Worm (Caenorhabditis elegans) whole organism, late embryonic: Measurements from ENCODE around the gene soap-1.

Source experiments
- C08G9.2 ChIP-seq: sonication (generic microtip); optimal IDR thresholded peaks from 2 replicates; lab custom pipeline; 2016; ENCODE audit warnings: mild to moderate bottlenecking, missing genetic modification characterization, moderate library complexity, missing compliant biosample characterization
- C38D4.7 ChIP-seq: fragments of 200-800 bp; sonication (Bioruptor generic); optimal IDR thresholded peaks from 2 replicates; lab custom pipeline; 2018; ENCODE audit warnings: mild to moderate bottlenecking, missing genetic modification characterization, moderate library complexity, missing compliant biosample characterization
- F13H6.1 ChIP-seq: sonication (generic microtip); optimal IDR thresholded peaks from 2 replicates; lab custom pipeline; 2016; ENCODE audit warnings: missing genetic modification characterization, missing compliant biosample characterization
- K02D7.2 ChIP-seq: sonication (generic microtip); optimal IDR thresholded peaks from 2 replicates; lab custom pipeline; 2017; ENCODE audit warnings: mild to moderate bottlenecking, missing genetic modification characterization, missing compliant biosample characterization
- K09A11.1 ChIP-seq: sonication (generic microtip); optimal IDR thresholded peaks from 2 replicates; lab custom pipeline; 2017; ENCODE audit warnings: antibody characterized with exemption, mild to moderate bottlenecking, missing genetic modification characterization, missing compliant biosample characterization; ENCODE audit not compliant: insufficient read depth
- Y22D7AL.16 ChIP-seq: sonication (generic microtip); optimal IDR thresholded peaks from 2 replicates; lab custom pipeline; 2016; ENCODE audit warnings: missing genetic modification characterization, missing compliant biosample characterization
- ahr-1 ChIP-seq: sonication (generic microtip); optimal IDR thresholded peaks from 2 replicates; lab custom pipeline; 2016; ENCODE audit warnings: missing genetic modification characterization, missing compliant biosample characterization
- ama-1 ChIP-seq: fragments of 150-350 bp; optimal IDR thresholded peaks from 2 replicates; lab custom pipeline; 2014
- ceh-14 ChIP-seq: sonication (generic microtip); optimal IDR thresholded peaks from 2 replicates; lab custom pipeline; 2016; ENCODE audit warnings: missing genotype, missing genetic modification characterization, missing compliant biosample characterization
- ceh-18 ChIP-seq: sonication (generic microtip); optimal IDR thresholded peaks from 2 replicates; lab custom pipeline; 2016; ENCODE audit warnings: missing genetic modification characterization, missing compliant biosample characterization
- ceh-19 ChIP-seq: fragments of 200-800 bp; sonication (Bioruptor generic); optimal IDR thresholded peaks from 2 replicates; lab custom pipeline; 2018; ENCODE audit warnings: mild to moderate bottlenecking, missing genetic modification characterization, missing compliant biosample characterization
- ceh-24 ChIP-seq: sonication (generic microtip); optimal IDR thresholded peaks from 2 replicates; lab custom pipeline; 2016; ENCODE audit warnings: mild to moderate bottlenecking, missing genetic modification characterization, missing compliant biosample characterization
- ceh-30 ChIP-seq: fragments of 150-350 bp; optimal IDR thresholded peaks from 2 replicates; lab custom pipeline; 2014; ENCODE audit warnings: missing biosample characterization, missing genetic modification characterization
- ceh-48 ChIP-seq: sonication (generic microtip); optimal IDR thresholded peaks from 2 replicates; lab custom pipeline; 2016; ENCODE audit warnings: missing genetic modification characterization, inconsistent platforms, missing compliant biosample characterization
- ceh-6 ChIP-seq: fragments of 200-800 bp; sonication (Bioruptor generic); optimal IDR thresholded peaks from 2 replicates; lab custom pipeline; 2018; ENCODE audit warnings: mild to moderate bottlenecking, missing genetic modification characterization, missing compliant biosample characterization
- ceh-9 ChIP-seq: sonication (generic microtip); optimal IDR thresholded peaks from 2 replicates; lab custom pipeline; 2016; ENCODE audit warnings: mild to moderate bottlenecking, missing genetic modification characterization, inconsistent platforms, missing compliant biosample characterization
- che-1 ChIP-seq: sonication (generic microtip); optimal IDR thresholded peaks from 2 replicates; lab custom pipeline; 2016; ENCODE audit warnings: mild to moderate bottlenecking, missing genetic modification characterization, missing compliant biosample characterization
- dmd-4 ChIP-seq: sonication (generic microtip); optimal IDR thresholded peaks from 2 replicates; lab custom pipeline; 2016; ENCODE audit warnings: borderline replicate concordance, missing genetic modification characterization, missing compliant biosample characterization
- dve-1 ChIP-seq: sonication (generic microtip); optimal IDR thresholded peaks from 2 replicates; lab custom pipeline; 2017; ENCODE audit warnings: antibody characterized with exemption, mild to moderate bottlenecking, missing genetic modification characterization, missing compliant biosample characterization
- elt-2 ChIP-seq: sonication (generic microtip); optimal IDR thresholded peaks from 2 replicates; lab custom pipeline; 2016; ENCODE audit warnings: missing genetic modification reagents, missing genetic modification characterization, missing compliant biosample characterization
- elt-4 ChIP-seq: sonication (generic microtip); optimal IDR thresholded peaks from 2 replicates; lab custom pipeline; 2016; ENCODE audit warnings: missing genetic modification characterization, missing compliant biosample characterization
- ets-4 ChIP-seq: sonication (generic microtip); optimal IDR thresholded peaks from 2 replicates; lab custom pipeline; 2016; ENCODE audit warnings: missing genetic modification characterization, missing compliant biosample characterization
- fax-1 ChIP-seq: sonication (generic microtip); optimal IDR thresholded peaks from 2 replicates; lab custom pipeline; 2016; ENCODE audit warnings: missing genotype, missing genetic modification characterization, missing compliant biosample characterization
- gmeb-2 ChIP-seq: sonication (generic microtip); optimal IDR thresholded peaks from 2 replicates; lab custom pipeline; 2016; ENCODE audit warnings: missing genetic modification characterization, inconsistent platforms, missing compliant biosample characterization
- hlh-13 ChIP-seq: fragments of 200-800 bp; sonication (Bioruptor generic); optimal IDR thresholded peaks from 2 replicates; lab custom pipeline; 2018; ENCODE audit warnings: mild to moderate bottlenecking, missing genetic modification characterization, missing compliant biosample characterization
- hlh-15 ChIP-seq: sonication (generic microtip); optimal IDR thresholded peaks from 2 replicates; lab custom pipeline; 2016; ENCODE audit warnings: missing genetic modification characterization, missing compliant biosample characterization
- hlh-6 ChIP-seq: sonication (generic microtip); optimal IDR thresholded peaks from 2 replicates; lab custom pipeline; 2016; ENCODE audit warnings: missing genotype, missing genetic modification characterization, missing compliant biosample characterization
- hlh-8 ChIP-seq: sonication (generic microtip); optimal IDR thresholded peaks from 2 replicates; lab custom pipeline; 2016; ENCODE audit warnings: missing genotype, missing genetic modification characterization, missing compliant biosample characterization
- lin-11 ChIP-seq: fragments of 200-800 bp; sonication (Bioruptor generic); optimal IDR thresholded peaks from 2 replicates; lab custom pipeline; 2018; ENCODE audit warnings: mild to moderate bottlenecking, missing genetic modification characterization, missing compliant biosample characterization
- nfya-1 ChIP-seq: sonication (generic microtip); optimal IDR thresholded peaks from 2 replicates; lab custom pipeline; 2017; ENCODE audit warnings: missing genetic modification characterization, mild to moderate bottlenecking, missing compliant biosample characterization, antibody characterized with exemption, moderate library complexity
- odd-2 ChIP-seq: sonication (generic microtip); optimal IDR thresholded peaks from 2 replicates; lab custom pipeline; 2017; ENCODE audit warnings: antibody characterized with exemption, mild to moderate bottlenecking, missing genetic modification characterization, missing compliant biosample characterization
- pag-3 ChIP-seq: sonication (generic microtip); optimal IDR thresholded peaks from 2 replicates; lab custom pipeline; 2016; ENCODE audit warnings: missing compliant biosample characterization, missing genetic modification characterization, borderline replicate concordance
- pax-1 ChIP-seq: fragments of 150-350 bp; optimal IDR thresholded peaks from 2 replicates; lab custom pipeline; 2014; ENCODE audit warnings: missing biosample characterization, missing genetic modification characterization
- pha-4 ChIP-seq: fragments of 150-350 bp; optimal IDR thresholded peaks from 2 replicates; lab custom pipeline; 2018; ENCODE audit warnings: missing biosample characterization, missing genetic modification reagents, missing genetic modification characterization
- pqm-1 ChIP-seq: sonication (generic microtip); optimal IDR thresholded peaks from 2 replicates; lab custom pipeline; 2016; ENCODE audit warnings: missing genetic modification characterization, missing compliant biosample characterization
- pros-1 ChIP-seq: fragments of 150-350 bp; optimal IDR thresholded peaks from 2 replicates; lab custom pipeline; 2014; ENCODE audit warnings: missing biosample characterization, missing genetic modification reagents, missing genetic modification characterization
- ref-2 ChIP-seq: sonication (generic microtip); optimal IDR thresholded peaks from 2 replicates; lab custom pipeline; 2016; ENCODE audit warnings: missing genetic modification characterization, missing compliant biosample characterization
- sdc-2 ChIP-seq: sonication (generic microtip); optimal IDR thresholded peaks from 2 replicates; lab custom pipeline; 2016; ENCODE audit warnings: missing genotype, missing genetic modification characterization, missing compliant biosample characterization
- sox-4 ChIP-seq: sonication (generic microtip); optimal IDR thresholded peaks from 2 replicates; lab custom pipeline; 2017; ENCODE audit warnings: mild to moderate bottlenecking, missing genetic modification characterization, inconsistent platforms, missing compliant biosample characterization
- syd-9 ChIP-seq: sonication (generic microtip); optimal IDR thresholded peaks from 2 replicates; lab custom pipeline; 2016; ENCODE audit warnings: mild to moderate bottlenecking, missing genetic modification characterization, moderate library complexity, missing compliant biosample characterization
- tbx-2 ChIP-seq: sonication (generic microtip); optimal IDR thresholded peaks from 2 replicates; lab custom pipeline; 2016; ENCODE audit warnings: missing genetic modification characterization, missing compliant biosample characterization
- tbx-7 ChIP-seq: sonication (generic microtip); optimal IDR thresholded peaks from 2 replicates; lab custom pipeline; 2016; ENCODE audit warnings: missing genotype, missing genetic modification characterization, missing compliant biosample characterization
- unc-86 ChIP-seq: sonication (generic microtip); optimal IDR thresholded peaks from 2 replicates; lab custom pipeline; 2016; ENCODE audit warnings: missing genetic modification characterization, missing compliant biosample characterization
- ztf-16 ChIP-seq: sonication (generic microtip); optimal IDR thresholded peaks from 2 replicates; lab custom pipeline; 2017; ENCODE audit warnings: missing genetic modification characterization, missing compliant biosample characterization

Gene soap-1

DNA sequence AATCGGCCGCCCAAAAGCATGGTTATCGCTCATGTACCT, 22.2 kb upstream of the soap-1 start, which contains the start of gene hpo-9:
Gene hpo-9, minus strand, starts transcription at position 37 of the 39 bp plus-strand sequence.
- TF ChIP-seq elt-4 (tag; lab: Kevin White, UChicago) (no peak), ceh-18 (tag; lab: Kevin White, UChicago) (no peak), hlh-15 (tag; lab: Kevin White, UChicago) (no peak), ztf-16 (tag; lab: Kevin White, UChicago) (no peak), dve-1 (tag; lab: Kevin White, UChicago) (no peak), ceh-48 (tag; lab: Kevin White, UChicago) (no peak), fax-1 (tag; lab: Kevin White, UChicago) (no peak), ama-1 (no peak), pax-1 (no peak), C08G9.2 (tag; lab: Kevin White, UChicago) (no peak), dmd-4 (tag; lab: Kevin White, UChicago) (no peak)

DNA sequence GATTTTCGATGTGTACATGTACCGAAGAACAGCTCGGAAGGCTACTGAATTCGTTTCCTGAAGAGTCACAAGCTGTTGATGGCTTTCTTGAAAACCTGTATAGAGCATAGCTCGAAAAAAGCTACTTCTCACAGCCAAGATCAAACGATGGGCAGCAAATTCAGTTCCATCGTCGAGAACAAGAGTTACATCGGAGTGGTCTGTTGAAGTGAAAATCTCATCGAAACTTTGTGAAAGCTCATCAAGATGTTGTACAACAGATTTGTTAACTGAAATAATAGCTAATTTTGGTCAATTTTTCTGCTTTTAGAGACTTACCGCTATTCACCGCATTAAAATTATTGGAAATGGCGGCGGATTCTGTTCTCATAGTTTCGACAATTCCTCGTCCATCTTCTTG, 22.0 kb upstream of the soap-1 start:
- TF ChIP-seq tbx-2 (tag; lab: Kevin White, UChicago) (no peak), ceh-19 (GFP tag; lab: Kevin White, UChicago) (no peak), ets-4 (tag; lab: Kevin White, UChicago) (no peak), pag-3 (no peak), ceh-24 (tag; lab: Kevin White, UChicago) (no peak)

DNA sequence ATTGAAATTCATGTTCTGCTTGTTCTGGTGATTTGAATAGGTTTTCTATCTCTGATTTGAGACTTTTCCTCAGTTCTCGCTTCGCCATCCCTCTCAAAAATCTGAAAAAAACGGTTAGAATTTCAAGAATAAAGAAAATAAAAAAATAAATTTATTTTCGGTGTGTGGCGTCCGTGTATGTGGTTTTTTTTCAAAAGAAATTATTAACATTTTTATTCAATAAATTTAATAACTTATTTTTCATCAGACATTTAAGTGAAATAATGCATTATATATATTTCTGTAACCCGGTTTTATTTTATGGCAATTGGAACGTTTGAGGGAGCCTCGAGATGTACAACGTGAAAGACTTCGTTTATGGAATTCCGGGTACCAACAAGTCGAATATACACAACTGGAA, 20.0 kb upstream of the soap-1 start, which contains the start of gene C05C8.5:
Gene C05C8.5, minus strand, starts transcription at position 101 of the 400 bp plus-strand sequence.
- TF ChIP-seq hlh-8 (tag; lab: Kevin White, UChicago) (no peak), nfya-1 (tag; lab: Kevin White, UChicago) (no peak), ceh-30 (tag; lab: Kevin White, UChicago) (no peak), C38D4.7 (no peak), ceh-6 (GFP tag; lab: Kevin White, UChicago) (no peak), che-1 (tag; lab: Kevin White, UChicago) (no peak), K02D7.2 (tag; lab: Kevin White, UChicago) (no peak), ref-2 (tag; lab: Kevin White, UChicago) (no peak), dve-1 (tag; lab: Kevin White, UChicago) (no peak), dmd-4 (tag; lab: Kevin White, UChicago) (no peak)
- TF ChIP-seq, all 69 proteins: peak for 0

DNA sequence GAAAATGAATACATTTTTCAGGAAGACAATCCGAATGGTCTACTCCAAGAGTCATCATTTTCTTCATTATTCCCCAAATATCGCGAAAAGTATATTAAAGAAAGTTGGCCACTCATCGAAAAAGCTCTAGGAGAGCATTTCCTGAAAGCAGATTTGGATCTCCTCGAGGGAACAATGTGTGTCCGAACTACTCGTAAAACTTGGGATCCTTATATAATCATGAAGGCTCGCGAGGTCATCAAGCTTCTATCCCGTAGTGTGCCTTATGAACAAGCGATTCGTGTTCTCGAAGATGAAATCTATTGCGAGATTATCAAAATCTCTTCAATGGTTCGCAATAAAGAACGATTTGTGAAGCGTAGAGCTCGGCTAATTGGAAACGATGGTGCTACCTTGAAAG, 16.8 kb upstream of the soap-1 start:
- TF ChIP-seq pha-4 (tag; lab: Kevin White, UChicago) (no peak), K09A11.1 (tag; lab: Kevin White, UChicago) (no peak), ceh-48 (tag; lab: Kevin White, UChicago) (no peak), hlh-13 (GFP tag; lab: Kevin White, UChicago) (no peak)
- TF ChIP-seq, all 69 proteins: peak for 0

DNA sequence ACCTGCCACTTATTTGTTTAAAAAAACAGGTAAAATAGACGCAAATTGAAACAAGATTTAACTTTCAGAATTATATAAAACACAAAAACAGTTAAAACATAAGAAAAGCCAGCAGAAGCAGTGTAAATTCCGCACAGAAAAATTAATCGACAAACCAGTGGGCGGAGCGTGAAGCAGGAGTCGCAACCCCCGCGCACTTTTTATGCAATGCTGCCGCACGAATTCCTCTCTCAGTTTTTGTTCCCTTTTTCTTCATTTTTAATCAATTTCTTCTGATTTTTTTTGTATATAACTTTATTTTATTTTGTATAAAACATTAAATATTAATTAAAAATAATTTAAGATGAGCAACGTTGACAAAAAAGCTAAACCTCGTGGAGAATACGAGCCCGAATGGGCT, 16.1 kb upstream of the soap-1 start, which contains the start of the genes gei-6 and krr-1:
Gene gei-6, minus strand, starts transcription at position 2 of the 400 bp plus-strand sequence.
Gene krr-1, plus strand, starts transcription at position 344 of the 400 bp plus-strand sequence.
- TF ChIP-seq pax-1, result no peak
- TF ChIP-seq sox-4, result peak; percentile 86
- peak; percentile 36 for TF ChIP-seq hlh-6 (tag; lab: Kevin White, UChicago)
- TF ChIP-seq gmeb-2 (tag; lab: Kevin White, UChicago), result peak; percentile 79
- TF ChIP-seq ahr-1 (tag; lab: Kevin White, UChicago), result peak; percentile 86
- peak; percentile 16 for TF ChIP-seq ceh-9
- peak; percentile 80 for TF ChIP-seq unc-86 (tag; lab: Kevin White, UChicago)
- TF ChIP-seq C38D4.7, result peak; percentile 79
- TF ChIP-seq ceh-14, result peak; percentile 95
- peak; percentile 35 for TF ChIP-seq sdc-2 (tag; lab: Kevin White, UChicago)
- TF ChIP-seq syd-9 (tag; lab: Kevin White, UChicago), result peak; percentile 58
- peak; percentile 83 for TF ChIP-seq ceh-19 (GFP tag; lab: Kevin White, UChicago)
- TF ChIP-seq Y22D7AL.16, result peak; percentile 82
- TF ChIP-seq nfya-1 (tag; lab: Kevin White, UChicago), result peak; percentile 85
- peak; percentile 82 for TF ChIP-seq K02D7.2 (tag; lab: Kevin White, UChicago)
- TF ChIP-seq ztf-16 (tag; lab: Kevin White, UChicago), result peak; percentile 87
- TF ChIP-seq tbx-7 (tag; lab: Kevin White, UChicago), result peak; percentile 31
- TF ChIP-seq hlh-8 (tag; lab: Kevin White, UChicago), result peak; percentile 65
- no peak for TF ChIP-seq dve-1 (tag; lab: Kevin White, UChicago)
- no peak for TF ChIP-seq dmd-4 (tag; lab: Kevin White, UChicago)
- no peak for TF ChIP-seq pag-3
- TF ChIP-seq ceh-30 (tag; lab: Kevin White, UChicago), result no peak
- peak; percentile 74 for TF ChIP-seq lin-11 (tag; lab: Kevin White, UChicago)
- peak; percentile 65 for TF ChIP-seq ceh-6 (GFP tag; lab: Kevin White, UChicago)
- peak; percentile 95 for TF ChIP-seq elt-2 (tag; lab: Kevin White, UChicago)
- TF ChIP-seq ama-1, result no peak
- TF ChIP-seq pqm-1 (tag; lab: Kevin White, UChicago), result peak; percentile 58
- TF ChIP-seq F13H6.1 (tag; lab: Kevin White, UChicago), result peak; percentile 44
- TF ChIP-seq pros-1 (tag; lab: Kevin White, UChicago), result no peak
- peak; percentile 87 for TF ChIP-seq odd-2
